Fruit fly (Drosophila melanogaster): ENCODE results near the gene CG33307.

CG33307 gene

dm6 chr2L:13841508-13841907, at the start of gene CG33307:
Gene CG33307 (minus strand): TSS chr2L:13841520.
- TF ChIP-seq CG17801 (GFP tag; optimal IDR thresholded peaks at IDR 0.05; ENCODE audit: partially characterized antibody): no peak

dm6 chr2L:13889934-13890333, 48.6 kb upstream of the CG33307 start:
- no peak for TF ChIP-seq CG17801 (GFP tag; optimal IDR thresholded peaks at IDR 0.05; ENCODE audit: partially characterized antibody)

dm6 chr2L:13886326-13887073, 45.2 kb upstream of the CG33307 start:
- TF ChIP-seq CG17801 (GFP tag; optimal IDR thresholded peaks at IDR 0.05; ENCODE audit: partially characterized antibody): no peak

- TF ChIP-seq CG17801 (GFP tag; optimal IDR thresholded peaks at IDR 0.05; ENCODE audit: partially characterized antibody): no peak
These were observed 43.5 kb upstream of the CG33307 start for dm6 chr2L:13884678-13885303.

- no peak for TF ChIP-seq CG17801 (GFP tag; optimal IDR thresholded peaks at IDR 0.05; ENCODE audit: partially characterized antibody)
These were observed 42.8 kb upstream of the CG33307 start for dm6 chr2L:13884063-13884656.

- TF ChIP-seq CG17801 (GFP tag; optimal IDR thresholded peaks at IDR 0.05; ENCODE audit: partially characterized antibody): no peak
These were observed 40.6 kb upstream of the CG33307 start for dm6 chr2L:13881939-13882338.

- no peak for TF ChIP-seq CG17801 (GFP tag; optimal IDR thresholded peaks at IDR 0.05; ENCODE audit: partially characterized antibody)
These were observed 40.1 kb upstream of the CG33307 start for dm6 chr2L:13881387-13881902.

- peak; percentile 54 for TF ChIP-seq CG17801 (GFP tag; optimal IDR thresholded peaks at IDR 0.05; ENCODE audit: partially characterized antibody)
These were observed 37.5 kb upstream of the CG33307 start for dm6 chr2L:13878801-13879200.

- no peak for TF ChIP-seq CG17801 (GFP tag; optimal IDR thresholded peaks at IDR 0.05; ENCODE audit: partially characterized antibody)
These were observed 36.7 kb upstream of the CG33307 start for dm6 chr2L:13877934-13878580.

dm6 chr2L:13876698-13877097, 35.4 kb upstream of the CG33307 start:
- no peak for TF ChIP-seq CG17801 (GFP tag; optimal IDR thresholded peaks at IDR 0.05; ENCODE audit: partially characterized antibody)

- TF ChIP-seq CG17801 (GFP tag; optimal IDR thresholded peaks at IDR 0.05; ENCODE audit: partially characterized antibody): no peak
These were observed 31.8 kb upstream of the CG33307 start for dm6 chr2L:13873147-13873546.

- no peak for TF ChIP-seq CG17801 (GFP tag; optimal IDR thresholded peaks at IDR 0.05; ENCODE audit: partially characterized antibody)
These were observed 28.1 kb upstream of the CG33307 start for dm6 chr2L:13869400-13869799.

dm6 chr2L:13867653-13868052, 26.3 kb upstream of the CG33307 start:
- no peak for TF ChIP-seq CG17801 (GFP tag; optimal IDR thresholded peaks at IDR 0.05; ENCODE audit: partially characterized antibody)

- no peak for TF ChIP-seq CG17801 (GFP tag; optimal IDR thresholded peaks at IDR 0.05; ENCODE audit: partially characterized antibody)
These were observed 9.8 kb upstream of the CG33307 start for dm6 chr2L:13851098-13851497.

dm6 chr2L:13849125-13849524, 7.8 kb upstream of the CG33307 start, which contains the start of gene CG7968:
Gene CG7968 (plus strand): TSS chr2L:13849400.
- no peak for TF ChIP-seq CG17801 (GFP tag; optimal IDR thresholded peaks at IDR 0.05; ENCODE audit: partially characterized antibody)

Data from ovary, adult (tissue).